Worm (Caenorhabditis elegans): ENCODE measurements around the gene abu-10.

ce11 chrX:3824907-3825689 is 27.1 kb downstream of the abu-10 start:
- TF ChIP-seq him-1 (tag; optimal IDR thresholded peaks at IDR 0.05) = no peak
- no peak for TF ChIP-seq dao-5 (tag; optimal IDR thresholded peaks at IDR 0.05)
- TF ChIP-seq W03F9.2 (tag; optimal IDR thresholded peaks at IDR 0.05) = no peak
